Worm (Caenorhabditis elegans) whole organism, L1 larva: ENCODE data around the gene gldi-10.

Experiments
- C04F5.9 ChIP-seq: sonication (generic microtip); optimal IDR thresholded peaks from 2 replicates; lab custom pipeline; 2016; ENCODE audit warnings: missing genetic modification characterization, missing compliant biosample characterization
- C16A3.4 ChIP-seq: fragments of 150-350 bp; optimal IDR thresholded peaks from 2 replicates; lab custom pipeline; 2014; ENCODE audit warnings: missing biosample characterization, missing genetic modification characterization
- F16B12.6 ChIP-seq: fragments of 150-350 bp; optimal IDR thresholded peaks from 2 replicates; lab custom pipeline; 2014; ENCODE audit warnings: missing biosample characterization, missing genetic modification characterization
- aha-1 ChIP-seq: fragments of 150-350 bp; optimal IDR thresholded peaks from 2 replicates; lab custom pipeline; 2014; ENCODE audit warnings: missing biosample characterization, missing genetic modification characterization
- aly-2 ChIP-seq: fragments of 150-350 bp; optimal IDR thresholded peaks from 2 replicates; lab custom pipeline; 2014; ENCODE audit warnings: missing biosample characterization, missing genetic modification characterization
- ama-1 ChIP-seq: fragments of 150-350 bp; optimal IDR thresholded peaks from 2 replicates; lab custom pipeline; 2014
- blmp-1 ChIP-seq: fragments of 150-350 bp; optimal IDR thresholded peaks from 2 replicates; lab custom pipeline; 2014; ENCODE audit warnings: missing biosample characterization, missing genetic modification characterization
- ceh-63 ChIP-seq: fragments of 200-800 bp; sonication (Bioruptor generic); optimal IDR thresholded peaks from 2 replicates; lab custom pipeline; 2018; ENCODE audit warnings: mild to moderate bottlenecking, missing genetic modification characterization, missing compliant biosample characterization
- ces-1 ChIP-seq: fragments of 150-350 bp; optimal IDR thresholded peaks from 2 replicates; lab custom pipeline; 2014; ENCODE audit warnings: missing biosample characterization, missing genetic modification reagents, missing genetic modification characterization
- dpl-1 ChIP-seq, 3 experiments: fragments of 150-350 bp in 2 of 3; sonication (generic microtip) in 1 of 3; optimal IDR thresholded peaks; 2 replicates each; lab custom pipeline; 2014 to 2017; ENCODE audit warnings: missing biosample characterization in 3 of 3, missing genetic modification characterization in 3 of 3, missing genetic modification reagents in 3 of 3
- efl-1 ChIP-seq, 4 experiments: fragments of 150-350 bp; optimal IDR thresholded peaks in 3 of 4; peaks in 1 of 4; 1 replicate in 1 of 4; 2 replicates in 3 of 4; lab custom pipeline; 2014; ENCODE audit warnings: missing biosample characterization in 2 of 4, missing genetic modification characterization in 2 of 4, missing genetic modification reagents in 2 of 4
- egl-13 ChIP-seq: sonication (generic microtip); optimal IDR thresholded peaks from 2 replicates; lab custom pipeline; 2016; ENCODE audit warnings: missing genotype, missing genetic modification reagents, missing genetic modification characterization, missing compliant biosample characterization
- irx-1 ChIP-seq: sonication (generic microtip); optimal IDR thresholded peaks from 2 replicates; lab custom pipeline; 2016; ENCODE audit warnings: missing genetic modification characterization, missing compliant biosample characterization
- jun-1 ChIP-seq: fragments of 150-350 bp; optimal IDR thresholded peaks from 2 replicates; lab custom pipeline; 2014; ENCODE audit warnings: missing biosample characterization, missing genetic modification reagents, missing genetic modification characterization
- lin-13 ChIP-seq: fragments of 150-350 bp; optimal IDR thresholded peaks from 2 replicates; lab custom pipeline; 2014; ENCODE audit warnings: missing biosample characterization, missing genetic modification reagents, missing genetic modification characterization
- lin-14 ChIP-seq: fragments of 200-800 bp; sonication (Bioruptor generic); optimal IDR thresholded peaks from 2 replicates; lab custom pipeline; 2018; ENCODE audit warnings: mild to moderate bottlenecking, missing genetic modification characterization, moderate library complexity, missing compliant biosample characterization
- lin-15B ChIP-seq: fragments of 150-350 bp; sonication (generic microtip); optimal IDR thresholded peaks from 3 replicates; lab custom pipeline; 2014; ENCODE audit warnings: missing biosample characterization, missing genetic modification characterization
- lin-35 ChIP-seq, 2 experiments: fragments of 150-350 bp; optimal IDR thresholded peaks; 2 replicates each; lab custom pipeline; 2014; ENCODE audit warnings: missing biosample characterization in 2 of 2, missing genetic modification characterization in 2 of 2, missing genetic modification reagents in 2 of 2
- lsy-2 ChIP-seq, 2 experiments: fragments of 150-350 bp; optimal IDR thresholded peaks; 2 replicates each; lab custom pipeline; 2014; ENCODE audit warnings: missing biosample characterization in 2 of 2, missing genetic modification characterization in 2 of 2
- mep-1 ChIP-seq: fragments of 150-350 bp; optimal IDR thresholded peaks from 2 replicates; lab custom pipeline; 2014; ENCODE audit warnings: missing biosample characterization, missing genetic modification characterization
- nhr-19 ChIP-seq: fragments of 200-800 bp; sonication (Bioruptor generic); conservative IDR thresholded peaks from 2 replicates; pipeline ENCODE4 v1.3.6; 2022; ENCODE audit warnings: missing genetic modification characterization, missing compliant biosample characterization
- nhr-20 ChIP-seq: sonication (generic microtip); optimal IDR thresholded peaks from 2 replicates; lab custom pipeline; 2016; ENCODE audit warnings: mild to moderate bottlenecking, missing genetic modification characterization, missing compliant biosample characterization
- nhr-71 ChIP-seq: sonication (generic microtip); optimal IDR thresholded peaks from 2 replicates; lab custom pipeline; 2016; ENCODE audit warnings: mild to moderate bottlenecking, missing genetic modification characterization, moderate library complexity, missing compliant biosample characterization
- nhr-77 ChIP-seq: fragments of 150-350 bp; optimal IDR thresholded peaks from 2 replicates; lab custom pipeline; 2014; ENCODE audit warnings: missing biosample characterization, missing genetic modification characterization
- nhr-85 ChIP-seq: sonication (generic microtip); peaks from one replicate; lab custom pipeline; 2016; ENCODE audit warnings: missing genetic modification characterization, inconsistent platforms, missing compliant biosample characterization
- rnt-1 ChIP-seq: sonication (generic microtip); optimal IDR thresholded peaks from 2 replicates; lab custom pipeline; 2016; ENCODE audit warnings: mild to moderate bottlenecking, missing genetic modification characterization, moderate library complexity, missing compliant biosample characterization
- skn-1 ChIP-seq: fragments of 150-350 bp; optimal IDR thresholded peaks from 2 replicates; lab custom pipeline; 2014; ENCODE audit warnings: missing biosample characterization, missing genetic modification characterization
- snpc-4 ChIP-seq: fragments of 150-350 bp; optimal IDR thresholded peaks from 2 replicates; lab custom pipeline; 2014; ENCODE audit warnings: missing biosample characterization, missing genetic modification characterization
- snu-23 ChIP-seq: sonication (generic microtip); optimal IDR thresholded peaks from 2 replicates; lab custom pipeline; 2016; ENCODE audit warnings: missing genetic modification characterization, missing compliant biosample characterization
- tlp-1 ChIP-seq: fragments of 150-350 bp; optimal IDR thresholded peaks from 2 replicates; lab custom pipeline; 2014; ENCODE audit warnings: missing biosample characterization, missing genetic modification characterization
- unc-30 ChIP-seq: sonication (generic microtip); optimal IDR thresholded peaks from 2 replicates; lab custom pipeline; 2017; ENCODE audit warnings: missing biosample characterization, missing genetic modification characterization
- unc-62 ChIP-seq: fragments of 150-350 bp; optimal IDR thresholded peaks from 2 replicates; lab custom pipeline; 2014; ENCODE audit warnings: missing biosample characterization, missing genetic modification reagents, missing genetic modification characterization
- unc-86 ChIP-seq: sonication (generic microtip); optimal IDR thresholded peaks from 2 replicates; lab custom pipeline; 2016; ENCODE audit warnings: missing genetic modification characterization, missing compliant biosample characterization
- xbp-1 ChIP-seq: sonication (generic microtip); optimal IDR thresholded peaks from 2 replicates; lab custom pipeline; 2016; ENCODE audit warnings: missing genetic modification characterization, missing compliant biosample characterization
- zip-4 ChIP-seq: fragments of 200-800 bp; sonication (Bioruptor generic); optimal IDR thresholded peaks from 2 replicates; lab custom pipeline; 2018; ENCODE audit warnings: mild to moderate bottlenecking, missing genetic modification characterization, moderate library complexity, missing compliant biosample characterization
- ztf-11 ChIP-seq, 2 experiments: sonication (generic microtip); optimal IDR thresholded peaks; 2 replicates each; lab custom pipeline; 2016 to 2017; ENCODE audit warnings: missing genetic modification characterization in 2 of 2, missing biosample characterization in 1 of 2, missing compliant biosample characterization in 1 of 2

Gene gldi-10

DNA sequence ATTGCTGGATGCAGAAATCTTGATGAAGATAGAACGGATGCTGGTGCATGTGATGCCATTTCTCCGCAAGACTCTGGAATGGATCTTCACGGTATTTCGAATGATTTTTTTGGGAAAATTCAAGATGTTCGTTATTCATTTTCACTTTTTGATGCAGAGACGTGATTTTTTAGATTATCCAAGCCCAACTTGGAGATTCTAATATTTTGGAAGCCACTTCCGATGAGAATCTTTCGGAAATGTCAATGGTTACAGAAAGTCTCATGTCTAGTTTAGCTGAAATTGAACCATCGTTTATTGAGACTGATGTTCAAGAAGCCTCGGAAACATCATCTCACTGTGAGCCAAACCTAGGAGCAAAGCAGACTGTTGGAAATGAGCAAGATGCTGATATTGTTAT, 1.8 kb downstream of the gldi-10 start:
- TF ChIP-seq lin-15B (tag; lab: Kevin White, UChicago): no peak
- no peak for TF ChIP-seq snu-23
- no peak for TF ChIP-seq aly-2 (tag; lab: Kevin White, UChicago)
- TF ChIP-seq, all 84 proteins: peak for 0

DNA sequence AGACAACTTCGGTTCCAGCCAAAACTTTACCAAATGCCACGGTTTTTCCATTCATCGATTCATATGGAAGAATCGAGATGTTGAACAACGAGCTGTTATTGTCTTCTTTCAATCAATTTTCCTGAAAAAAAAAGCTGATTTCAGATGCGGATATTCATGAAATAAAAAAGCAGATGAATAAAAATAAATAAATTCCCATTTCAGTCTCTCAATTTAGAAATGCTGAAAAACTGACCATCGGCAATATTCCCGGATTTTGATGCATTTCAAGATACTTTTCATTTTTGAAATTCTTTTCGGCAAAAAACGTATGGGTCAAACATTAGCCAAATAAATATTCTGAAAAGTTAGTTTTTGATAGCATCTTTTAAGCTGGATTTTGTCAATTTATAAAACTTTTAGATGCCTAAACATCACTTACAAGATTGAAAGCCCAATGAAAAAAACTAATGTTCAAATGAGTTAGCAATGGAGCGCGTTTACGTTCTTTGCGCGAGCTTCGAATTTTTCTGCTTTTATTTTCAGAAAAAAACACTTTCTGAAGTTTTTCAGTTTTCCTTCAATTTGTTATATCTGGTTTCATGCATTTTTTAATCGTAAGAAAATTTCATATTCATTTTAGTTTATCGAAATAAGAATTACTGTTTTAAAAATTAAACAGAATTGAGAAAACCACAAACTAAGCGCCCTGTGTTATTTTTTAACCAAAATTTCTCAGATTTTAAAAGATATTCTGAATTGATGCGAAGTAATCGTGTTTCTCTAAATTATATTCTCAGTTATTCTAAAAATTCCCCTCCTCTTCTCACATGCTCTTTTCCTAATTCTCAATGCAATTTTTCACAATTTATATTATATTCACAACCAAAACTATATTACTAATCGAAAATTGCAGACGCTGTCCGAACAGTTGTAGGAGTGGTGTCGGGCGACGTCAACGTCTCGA, 5.3 kb downstream of the gldi-10 start, which contains the start of the genes C01F6.14 and fem-3:
Gene C01F6.14 (minus strand): TSS at position 51 of the 946 bp plus-strand sequence.
Gene fem-3 (plus strand): TSS at position 896 of the 946 bp plus-strand sequence.
- TF ChIP-seq zip-4 (GFP tag; lab: Kevin White, UChicago): no peak
- TF ChIP-seq unc-30: no peak
- no peak for TF ChIP-seq egl-13
- no peak for TF ChIP-seq ama-1 (lab: Kevin White, UChicago)
- no peak for TF ChIP-seq nhr-19
- TF ChIP-seq dpl-1 (GFP tag; optimal IDR thresholded peaks at IDR 0.05; lab: Kevin White, UChicago): peak; percentile 45 to 82 (median 70)
- no peak for TF ChIP-seq unc-86 (tag; lab: Kevin White, UChicago)
- peak; percentile 55 to 81 for TF ChIP-seq lin-35 (GFP tag; optimal IDR thresholded peaks at IDR 0.05; lab: Kevin White, UChicago)
- peak; percentile 14 for TF ChIP-seq skn-1 (tag; lab: Kevin White, UChicago)
- TF ChIP-seq lsy-2 (tag; optimal IDR thresholded peaks at IDR 0.05; lab: Kevin White, UChicago): peak in 1 of 2 experiments; percentile 54
- TF ChIP-seq efl-1 (optimal IDR thresholded peaks at IDR 0.05; lab: Kevin White, UChicago): peak; percentile 9 to 73
- peak; percentile 79 to 97 for TF ChIP-seq efl-1 (GFP tag; optimal IDR thresholded peaks at IDR 0.05 in 1 of 2; lab: Kevin White, UChicago)
- TF ChIP-seq nhr-85 (tag; lab: Kevin White, UChicago): peak; percentile 41
- no peak for TF ChIP-seq ceh-63 (GFP tag; lab: Kevin White, UChicago)
- TF ChIP-seq lin-13: no peak

- TF ChIP-seq lin-35 (GFP tag; optimal IDR thresholded peaks at IDR 0.05; lab: Kevin White, UChicago) (peak; percentile 43 to 66), lin-14 (GFP tag; lab: Kevin White, UChicago) (peak; percentile 72), nhr-71 (peak; percentile 49), C16A3.4 (peak; percentile 41), F16B12.6 (tag; lab: Kevin White, UChicago) (peak; percentile 17), blmp-1 (tag; lab: Kevin White, UChicago) (peak; percentile 57), nhr-20 (peak; percentile 5), dpl-1 (GFP tag; optimal IDR thresholded peaks at IDR 0.05; lab: Kevin White, UChicago) (peak in 2 of 3 experiments; percentile 38 to 64), mep-1 (peak; percentile 65), ceh-63 (GFP tag; lab: Kevin White, UChicago) (no peak), snpc-4 (tag; lab: Kevin White, UChicago) (no peak), nhr-77 (tag; lab: Kevin White, UChicago) (peak; percentile 39), C04F5.9 (no peak), ztf-11 (tag; optimal IDR thresholded peaks at IDR 0.05; lab: Kevin White, UChicago) (no peak), lin-15B (tag; lab: Kevin White, UChicago) (peak; percentile 43), lsy-2 (tag; optimal IDR thresholded peaks at IDR 0.05; lab: Kevin White, UChicago) (peak; percentile 8 to 57), tlp-1 (tag; lab: Kevin White, UChicago) (no peak), ces-1 (no peak), aha-1 (no peak), xbp-1 (peak; percentile 26), rnt-1 (tag; lab: Kevin White, UChicago) (peak; percentile 13), unc-62 (GFP tag; lab: Kevin White, UChicago) (no peak), skn-1 (tag; lab: Kevin White, UChicago) (peak; percentile 41), efl-1 (optimal IDR thresholded peaks at IDR 0.05; lab: Kevin White, UChicago) (peak; percentile 36 to 53), efl-1 (GFP tag; optimal IDR thresholded peaks at IDR 0.05 in 1 of 2; lab: Kevin White, UChicago) (peak; percentile 39 to 51), snu-23 (peak; percentile 48), zip-4 (GFP tag; lab: Kevin White, UChicago) (no peak), jun-1 (tag; lab: Kevin White, UChicago) (no peak), irx-1 (tag; lab: Kevin White, UChicago) (no peak), aly-2 (tag; lab: Kevin White, UChicago) (no peak)
Observed at ce11 chrIV:9107464-9107863, 8.4 kb downstream of the gldi-10 start.
